Worm (Caenorhabditis elegans) whole organism, L3 larva: Measurements from ENCODE around the gene pch-2.

Experiments used
- R02D3.7 ChIP-seq: fragments of 150-350 bp; optimal IDR thresholded peaks from 2 replicates; lab custom pipeline; 2014; ENCODE audit warnings: missing biosample characterization, missing genetic modification characterization
- ZK546.5 ChIP-seq: sonication (generic microtip); optimal IDR thresholded peaks from 2 replicates; lab custom pipeline; 2017; ENCODE audit warnings: missing biosample characterization, missing genetic modification characterization
- aly-2 ChIP-seq: fragments of 150-350 bp; optimal IDR thresholded peaks from 2 replicates; lab custom pipeline; 2014; ENCODE audit warnings: missing biosample characterization, missing genetic modification characterization
- ama-1 ChIP-seq: fragments of 150-350 bp; optimal IDR thresholded peaks from 2 replicates; lab custom pipeline; 2018
- ceh-16 ChIP-seq: sonication (generic microtip); optimal IDR thresholded peaks from 2 replicates; lab custom pipeline; 2017; ENCODE audit warnings: missing biosample characterization, missing genetic modification characterization
- ceh-28 ChIP-seq: fragments of 150-350 bp; optimal IDR thresholded peaks from 2 replicates; lab custom pipeline; 2014; ENCODE audit warnings: missing biosample characterization, missing genetic modification reagents, missing genetic modification characterization
- ceh-82 ChIP-seq: fragments of 150-350 bp; optimal IDR thresholded peaks from 2 replicates; lab custom pipeline; 2014; ENCODE audit warnings: missing biosample characterization, missing genetic modification characterization
- ceh-9 ChIP-seq: sonication (generic microtip); optimal IDR thresholded peaks from 2 replicates; lab custom pipeline; 2018; ENCODE audit warnings: missing biosample characterization, missing genetic modification characterization
- daf-12 ChIP-seq: fragments of 150-350 bp; optimal IDR thresholded peaks from 2 replicates; lab custom pipeline; 2014; ENCODE audit warnings: missing biosample characterization, missing genetic modification reagents, missing genetic modification characterization
- egl-27 ChIP-seq: sonication (generic microtip); optimal IDR thresholded peaks from 4 replicates; lab custom pipeline; 2017; ENCODE audit warnings: missing biosample characterization, missing genetic modification reagents, missing genetic modification characterization
- egl-5 ChIP-seq: fragments of 150-350 bp; optimal IDR thresholded peaks from 2 replicates; lab custom pipeline; 2017; ENCODE audit warnings: missing biosample characterization, missing genetic modification reagents, missing genetic modification characterization, inconsistent platforms
- elt-1 ChIP-seq: fragments of 150-350 bp; optimal IDR thresholded peaks from 2 replicates; lab custom pipeline; 2014; ENCODE audit warnings: missing biosample characterization, missing genetic modification characterization
- elt-2 ChIP-seq: sonication (generic microtip); optimal IDR thresholded peaks from 2 replicates; lab custom pipeline; 2016; ENCODE audit warnings: missing genetic modification reagents, mild to moderate bottlenecking, missing genetic modification characterization, missing compliant biosample characterization
- elt-3 ChIP-seq, 3 experiments: fragments of 150-350 bp in 1 of 3; sonication (generic microtip) in 2 of 3; optimal IDR thresholded peaks; 2 replicates in 2 of 3; 4 replicates in 1 of 3; lab custom pipeline; 2014 to 2017; ENCODE audit warnings: missing biosample characterization in 3 of 3, missing genetic modification characterization in 3 of 3
- eor-1 ChIP-seq, 2 experiments: fragments of 150-350 bp; optimal IDR thresholded peaks; 2 replicates each; lab custom pipeline; 2014 to 2018; ENCODE audit warnings: missing biosample characterization in 2 of 2, missing genetic modification characterization in 2 of 2
- fkh-10 ChIP-seq: sonication (generic microtip); optimal IDR thresholded peaks from 2 replicates; lab custom pipeline; 2017; ENCODE audit warnings: missing biosample characterization, missing genetic modification reagents, missing genetic modification characterization
- fkh-2 ChIP-seq: fragments of 150-350 bp; optimal IDR thresholded peaks from 2 replicates; lab custom pipeline; 2014; ENCODE audit warnings: missing biosample characterization, missing genetic modification reagents, missing genetic modification characterization
- fos-1 ChIP-seq: fragments of 150-350 bp; optimal IDR thresholded peaks from 2 replicates; lab custom pipeline; 2014; ENCODE audit warnings: missing biosample characterization, missing genetic modification characterization
- hmg-11 ChIP-seq: sonication (generic microtip); optimal IDR thresholded peaks from 2 replicates; lab custom pipeline; 2016; ENCODE audit warnings: missing genetic modification characterization, missing compliant biosample characterization
- jun-1 ChIP-seq: fragments of 150-350 bp; optimal IDR thresholded peaks from 2 replicates; lab custom pipeline; 2014; ENCODE audit warnings: missing biosample characterization, missing genetic modification reagents, missing genetic modification characterization
- lin-15B ChIP-seq: fragments of 150-350 bp; optimal IDR thresholded peaks from 2 replicates; lab custom pipeline; 2014; ENCODE audit warnings: missing biosample characterization, missing genetic modification characterization
- lin-39 ChIP-seq: fragments of 150-350 bp; optimal IDR thresholded peaks from 2 replicates; lab custom pipeline; 2018; ENCODE audit warnings: missing biosample characterization, missing genetic modification reagents, missing genetic modification characterization
- lsy-12 ChIP-seq: sonication (generic microtip); optimal IDR thresholded peaks from 2 replicates; lab custom pipeline; 2016; ENCODE audit warnings: mild to moderate bottlenecking, missing genetic modification characterization, missing compliant biosample characterization
- mdl-1 ChIP-seq: fragments of 150-350 bp; optimal IDR thresholded peaks from 2 replicates; lab custom pipeline; 2014; ENCODE audit warnings: missing biosample characterization, missing genetic modification characterization
- mml-1 ChIP-seq: fragments of 150-350 bp; sonication (generic microtip); optimal IDR thresholded peaks from 3 replicates; lab custom pipeline; 2014; ENCODE audit warnings: missing biosample characterization, missing genetic modification characterization
- nfya-1 ChIP-seq: sonication (generic microtip); optimal IDR thresholded peaks from 2 replicates; lab custom pipeline; 2017; ENCODE audit warnings: missing genetic modification characterization, mild to moderate bottlenecking, missing compliant biosample characterization, antibody characterized with exemption, moderate library complexity; ENCODE audit not compliant: insufficient read depth
- nhr-11 ChIP-seq: fragments of 150-350 bp; optimal IDR thresholded peaks from 2 replicates; lab custom pipeline; 2014; ENCODE audit warnings: missing biosample characterization, missing genetic modification characterization
- nhr-12 ChIP-seq: fragments of 150-350 bp; optimal IDR thresholded peaks from 2 replicates; lab custom pipeline; 2014; ENCODE audit warnings: missing biosample characterization, missing genetic modification characterization
- nhr-23 ChIP-seq: fragments of 150-350 bp; optimal IDR thresholded peaks from 2 replicates; lab custom pipeline; 2014; ENCODE audit warnings: missing biosample characterization, missing genetic modification reagents, missing genetic modification characterization
- nhr-237 ChIP-seq: fragments of 150-350 bp; optimal IDR thresholded peaks from 2 replicates; lab custom pipeline; 2014; ENCODE audit warnings: missing biosample characterization, missing genetic modification characterization
- nhr-25 ChIP-seq: sonication (generic microtip); optimal IDR thresholded peaks from 2 replicates; lab custom pipeline; 2017; ENCODE audit warnings: missing biosample characterization, missing genetic modification characterization
- nhr-28 ChIP-seq: fragments of 150-350 bp; optimal IDR thresholded peaks from 2 replicates; lab custom pipeline; 2014; ENCODE audit warnings: missing biosample characterization, missing genetic modification characterization
- nhr-43 ChIP-seq: sonication (generic microtip); optimal IDR thresholded peaks from 2 replicates; lab custom pipeline; 2016; ENCODE audit warnings: mild to moderate bottlenecking, missing genetic modification characterization, missing compliant biosample characterization; ENCODE audit not compliant: poor library complexity, severe bottlenecking
- nhr-67 ChIP-seq: fragments of 150-350 bp; optimal IDR thresholded peaks from 2 replicates; lab custom pipeline; 2014; ENCODE audit warnings: missing biosample characterization, missing genetic modification characterization
- nhr-76 ChIP-seq: fragments of 150-350 bp; sonication (generic microtip); optimal IDR thresholded peaks from 5 replicates; lab custom pipeline; 2014; ENCODE audit warnings: missing biosample characterization, missing genetic modification characterization
- nhr-77 ChIP-seq: fragments of 150-350 bp; optimal IDR thresholded peaks from 2 replicates; lab custom pipeline; 2014; ENCODE audit warnings: missing biosample characterization, missing genetic modification characterization
- pha-4 ChIP-seq: fragments of 150-350 bp; optimal IDR thresholded peaks from 2 replicates; lab custom pipeline; 2014; ENCODE audit warnings: missing biosample characterization, missing genetic modification reagents, missing genetic modification characterization
- pqm-1 ChIP-seq: fragments of 150-350 bp; optimal IDR thresholded peaks from 2 replicates; lab custom pipeline; 2017; ENCODE audit warnings: missing biosample characterization, missing genetic modification characterization, inconsistent platforms
- sea-2 ChIP-seq: fragments of 150-350 bp; sonication (generic microtip); optimal IDR thresholded peaks from 4 replicates; lab custom pipeline; 2014; ENCODE audit warnings: missing biosample characterization, missing genetic modification reagents, missing genetic modification characterization
- skn-1 ChIP-seq: fragments of 150-350 bp; optimal IDR thresholded peaks from 2 replicates; lab custom pipeline; 2014; ENCODE audit warnings: missing biosample characterization, missing genetic modification characterization
- snpc-4 ChIP-seq: fragments of 150-350 bp; optimal IDR thresholded peaks from 2 replicates; lab custom pipeline; 2014; ENCODE audit warnings: missing biosample characterization, missing genetic modification characterization
- tbx-2 ChIP-seq: sonication (generic microtip); optimal IDR thresholded peaks from 2 replicates; lab custom pipeline; 2016; ENCODE audit warnings: mild to moderate bottlenecking, missing genetic modification characterization, missing compliant biosample characterization
- unc-39 ChIP-seq: sonication (generic microtip); optimal IDR thresholded peaks from 4 replicates; lab custom pipeline; 2017; ENCODE audit warnings: missing biosample characterization, missing genetic modification characterization
- unc-62 ChIP-seq: fragments of 150-350 bp; sonication (generic microtip); optimal IDR thresholded peaks from 4 replicates; lab custom pipeline; 2014; ENCODE audit warnings: missing biosample characterization, missing genetic modification reagents, missing genetic modification characterization
- zag-1 ChIP-seq: fragments of 150-350 bp; optimal IDR thresholded peaks from 2 replicates; lab custom pipeline; 2014; ENCODE audit warnings: missing biosample characterization, missing genetic modification characterization
- ztf-11 ChIP-seq: fragments of 150-350 bp; optimal IDR thresholded peaks from 2 replicates; lab custom pipeline; 2014; ENCODE audit warnings: missing biosample characterization, missing genetic modification characterization
- ztf-4 ChIP-seq: fragments of 150-350 bp; optimal IDR thresholded peaks from 2 replicates; lab custom pipeline; 2014; ENCODE audit warnings: missing biosample characterization, missing genetic modification characterization

The pch-2 gene

ce11 chrII:8131413-8131966 lies 26.7 kb upstream of the pch-2 start:
- TF ChIP-seq nhr-237 (tag; lab: Kevin White, UChicago) (no peak), lin-15B (tag; lab: Kevin White, UChicago) (peak; percentile 8), ZK546.5 (tag; lab: Kevin White, UChicago) (no peak), ama-1 (lab: Kevin White, UChicago) (peak; percentile 23), nhr-25 (tag; lab: Kevin White, UChicago) (peak; percentile 93), fkh-10 (GFP tag; lab: Kevin White, UChicago) (peak; percentile 47), nhr-76 (tag; lab: Kevin White, UChicago) (no peak), nhr-11 (tag; lab: Kevin White, UChicago) (peak; percentile 19), pha-4 (tag; lab: Kevin White, UChicago) (peak; percentile 62), ztf-4 (no peak), ztf-11 (no peak), zag-1 (no peak), skn-1 (no peak), lsy-12 (tag; lab: Kevin White, UChicago) (peak; percentile 38), ceh-82 (tag; lab: Kevin White, UChicago) (no peak), elt-2 (tag; lab: Kevin White, UChicago) (no peak), mml-1 (tag; lab: Kevin White, UChicago) (no peak), hmg-11 (tag; lab: Kevin White, UChicago) (peak; percentile 79), eor-1 (tag; optimal IDR thresholded peaks at IDR 0.05; lab: Kevin White, UChicago) (no peak), lin-39 (peak; percentile 93), fos-1 (tag; lab: Kevin White, UChicago) (no peak), jun-1 (tag; lab: Kevin White, UChicago) (peak; percentile 5), nhr-67 (tag; lab: Kevin White, UChicago) (no peak), nfya-1 (peak; percentile 88), egl-5 (tag; lab: Kevin White, UChicago) (peak; percentile 60), nhr-12 (tag; lab: Kevin White, UChicago) (no peak), ceh-9 (tag; lab: Kevin White, UChicago) (no peak), unc-62 (GFP tag; lab: Kevin White, UChicago) (no peak), snpc-4 (tag; lab: Kevin White, UChicago) (peak; percentile 21), nhr-23 (tag; lab: Kevin White, UChicago) (peak; percentile 45), tbx-2 (tag; lab: Kevin White, UChicago) (peak; percentile 53), elt-3 (tag; optimal IDR thresholded peaks at IDR 0.05; lab: Kevin White, UChicago) (peak in 1 of 3 experiments; percentile 23), fkh-2 (no peak), egl-27 (tag; lab: Kevin White, UChicago) (no peak), ceh-28 (peak; percentile 55), nhr-43 (tag; lab: Kevin White, UChicago) (peak; percentile 24), sea-2 (GFP tag; lab: Kevin White, UChicago) (no peak), aly-2 (tag; lab: Kevin White, UChicago) (no peak), elt-1 (tag; lab: Kevin White, UChicago) (no peak), ceh-16 (tag; lab: Kevin White, UChicago) (no peak), nhr-77 (tag; lab: Kevin White, UChicago) (no peak), pqm-1 (tag; lab: Kevin White, UChicago) (no peak), unc-39 (tag; lab: Kevin White, UChicago) (no peak), daf-12 (no peak), nhr-28 (tag; lab: Kevin White, UChicago) (no peak), mdl-1 (tag; lab: Kevin White, UChicago) (no peak), R02D3.7 (tag; lab: Kevin White, UChicago) (peak; percentile 31)
